Worm (Caenorhabditis elegans) whole organism, early embryonic: ENCODE data around the gene klf-3.

Experiments
- B0310.2 ChIP-seq: sonication (generic microtip); optimal IDR thresholded peaks from 2 replicates; lab custom pipeline; 2016; ENCODE audit warnings: mild to moderate bottlenecking, missing genetic modification characterization, missing compliant biosample characterization
- aly-1 ChIP-seq: sonication (generic microtip); optimal IDR thresholded peaks from 2 replicates; lab custom pipeline; 2016; ENCODE audit warnings: missing genetic modification characterization, missing compliant biosample characterization
- ama-1 ChIP-seq: fragments of 150-350 bp; optimal IDR thresholded peaks from 2 replicates; lab custom pipeline; 2014
- ceh-36 ChIP-seq: sonication (generic microtip); optimal IDR thresholded peaks from 2 replicates; lab custom pipeline; 2016; ENCODE audit warnings: missing genetic modification characterization, inconsistent platforms, missing compliant biosample characterization
- ets-7 ChIP-seq: sonication (generic microtip); optimal IDR thresholded peaks from 2 replicates; lab custom pipeline; 2016; ENCODE audit warnings: missing genotype, missing genetic modification characterization, missing compliant biosample characterization
- flt-1 ChIP-seq: fragments of 200-800 bp; sonication (Bioruptor generic); IDR thresholded peaks from 2 replicates; pipeline ENCODE4 v1.3.6; 2022; ENCODE audit warnings: missing genetic modification characterization, missing compliant biosample characterization
- hmbx-1 ChIP-seq: sonication (generic microtip); optimal IDR thresholded peaks from 2 replicates; lab custom pipeline; 2016; ENCODE audit warnings: mild to moderate bottlenecking, missing genetic modification characterization, missing compliant biosample characterization
- hnd-1 ChIP-seq: sonication (generic microtip); optimal IDR thresholded peaks from 2 replicates; lab custom pipeline; 2016; ENCODE audit warnings: missing genetic modification characterization, missing compliant biosample characterization
- scrt-1 ChIP-seq: fragments of 200-800 bp; sonication (Bioruptor generic); IDR thresholded peaks from 2 replicates; pipeline ENCODE4 v1.3.6; 2022; ENCODE audit warnings: missing genetic modification characterization, missing compliant biosample characterization
- sea-1 ChIP-seq: fragments of 200-800 bp; sonication (Bioruptor generic); conservative IDR thresholded peaks from 2 replicates; pipeline ENCODE4 v1.3.6; 2022; ENCODE audit warnings: missing genetic modification characterization, missing compliant biosample characterization
- tbx-37 ChIP-seq: fragments of 200-800 bp; sonication (Bioruptor generic); conservative IDR thresholded peaks from 2 replicates; pipeline ENCODE4 v1.3.6; 2022; ENCODE audit warnings: missing genetic modification reagents, missing genetic modification characterization, missing compliant biosample characterization
- tra-4 ChIP-seq: sonication (generic microtip); optimal IDR thresholded peaks from 2 replicates; lab custom pipeline; 2017; ENCODE audit warnings: missing genetic modification characterization, missing compliant biosample characterization

DNA sequence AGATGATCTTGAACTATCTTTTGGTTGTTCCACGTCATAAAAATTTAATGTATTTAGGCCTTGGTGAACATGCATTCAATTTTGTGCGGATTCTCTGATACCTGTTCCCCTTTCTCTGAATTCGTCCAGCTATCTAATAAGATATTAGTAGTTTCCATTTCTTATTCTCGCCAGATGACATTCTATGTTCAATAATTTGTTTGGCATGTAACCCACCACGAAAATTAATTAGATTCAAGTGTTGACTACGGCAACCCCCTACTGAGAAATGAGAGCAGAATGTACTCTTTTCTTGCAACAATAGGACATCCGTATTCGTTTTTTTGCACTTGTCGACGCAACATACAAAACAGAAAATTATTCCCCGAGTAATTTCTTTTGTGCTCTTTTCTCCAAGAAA is 25.5 kb downstream of the klf-3 start:
- TF ChIP-seq aly-1 (tag; lab: Kevin White, UChicago), result no peak
- TF ChIP-seq tbx-37 (GFP tag; lab: Robert Waterston, UW), result no peak
- no peak for TF ChIP-seq sea-1
- no peak for TF ChIP-seq ama-1
- no peak for TF ChIP-seq ets-7
- no peak for TF ChIP-seq flt-1 (GFP tag; lab: Robert Waterston, UW)
- TF ChIP-seq hmbx-1 (tag; lab: Kevin White, UChicago), result no peak
- no peak for TF ChIP-seq hnd-1 (tag; lab: Kevin White, UChicago)
- TF ChIP-seq tra-4 (tag; lab: Kevin White, UChicago), result no peak
- TF ChIP-seq B0310.2, result no peak
- no peak for TF ChIP-seq scrt-1 (GFP tag; lab: Robert Waterston, UW)
- no peak for TF ChIP-seq ceh-36 (tag; lab: Kevin White, UChicago)
